Worm (Caenorhabditis elegans) whole organism, late embryonic: ENCODE data around the gene trp-1.

Experiments
- dve-1 ChIP-seq: sonication (generic microtip); optimal IDR thresholded peaks from 2 replicates; lab custom pipeline; 2017; ENCODE audit warnings: antibody characterized with exemption, mild to moderate bottlenecking, missing genetic modification characterization, missing compliant biosample characterization
- elt-2 ChIP-seq: sonication (generic microtip); optimal IDR thresholded peaks from 2 replicates; lab custom pipeline; 2016; ENCODE audit warnings: missing genetic modification reagents, missing genetic modification characterization, missing compliant biosample characterization
- fkh-10 ChIP-seq: fragments of 150-350 bp; optimal IDR thresholded peaks from 2 replicates; lab custom pipeline; 2014; ENCODE audit warnings: missing biosample characterization, missing genetic modification reagents, missing genetic modification characterization
- fkh-6 ChIP-seq: sonication (generic microtip); optimal IDR thresholded peaks from 2 replicates; lab custom pipeline; 2016; ENCODE audit warnings: missing genetic modification characterization, missing compliant biosample characterization
- pax-1 ChIP-seq: fragments of 150-350 bp; optimal IDR thresholded peaks from 2 replicates; lab custom pipeline; 2014; ENCODE audit warnings: missing biosample characterization, missing genetic modification characterization
- zip-5 ChIP-seq: sonication (generic microtip); optimal IDR thresholded peaks from 2 replicates; lab custom pipeline; 2016; ENCODE audit warnings: missing genetic modification characterization, missing compliant biosample characterization
- ztf-16 ChIP-seq: sonication (generic microtip); optimal IDR thresholded peaks from 2 replicates; lab custom pipeline; 2017; ENCODE audit warnings: missing genetic modification characterization, missing compliant biosample characterization

DNA sequence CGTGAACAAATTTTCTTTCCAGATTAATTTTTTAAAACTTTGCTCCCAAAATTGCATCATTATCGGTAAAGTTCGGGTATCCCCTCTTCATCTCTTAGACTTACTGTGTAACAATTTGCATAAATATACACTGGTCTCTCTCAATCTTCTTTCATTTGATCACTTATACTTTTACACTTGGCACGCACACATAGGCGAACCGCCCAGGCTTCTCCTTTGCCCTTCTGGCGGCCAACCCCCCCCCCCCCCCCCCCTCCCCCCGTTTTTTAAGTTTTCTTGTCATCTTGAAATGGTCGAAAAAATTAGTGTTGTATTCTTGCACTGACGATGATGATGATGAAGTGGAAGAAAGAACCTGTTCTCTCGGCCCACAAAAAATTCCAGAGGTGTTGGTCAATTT lies 35.4 kb downstream of the trp-1 start:
- TF ChIP-seq pax-1 (tag; lab: Kevin White, UChicago) (no peak), fkh-6 (tag; lab: Kevin White, UChicago) (no peak), zip-5 (tag; lab: Kevin White, UChicago) (no peak), elt-2 (tag; lab: Kevin White, UChicago) (no peak), fkh-10 (no peak), ztf-16 (tag; lab: Kevin White, UChicago) (no peak), dve-1 (tag; lab: Kevin White, UChicago) (no peak)
